Fruit fly (Drosophila melanogaster): ENCODE results near the gene CG11345.

- TF ChIP-seq CG5204 (GFP tag; optimal IDR thresholded peaks at IDR 0.05) (no peak), bab1 (GFP tag; optimal IDR thresholded peaks at IDR 0.05) (no peak), CG14711 (tag; optimal IDR thresholded peaks at IDR 0.05) (no peak), Mnt (GFP tag; optimal IDR thresholded peaks at IDR 0.05) (no peak), kay (GFP tag; ENCODE audit: borderline replicate concordance) (peak; percentile 89), CG33017 (tag; optimal IDR thresholded peaks at IDR 0.05) (peak; percentile 3), CG1620 (GFP tag; optimal IDR thresholded peaks at IDR 0.05) (no peak), CG12768 (GFP tag; optimal IDR thresholded peaks at IDR 0.05) (peak; percentile 14), CG11617 (GFP tag; optimal IDR thresholded peaks at IDR 0.05) (no peak), ovo (GFP tag; optimal IDR thresholded peaks at IDR 0.05) (no peak)
Measured at dm6 chr3L:4411025-4411873, 46.7 kb downstream of the CG11345 start.

All from whole organism, adult.